Fruit fly (Drosophila melanogaster) whole organism, prepupa: ENCODE data around the gene CG31683.

Experiments
- Blimp-1 ChIP-seq: fragments of 200-800 bp; sonication (Bioruptor generic); optimal IDR thresholded peaks from 3 replicates; lab custom pipeline; 2017; ENCODE audit warnings: missing biosample characterization, missing genetic modification characterization, mild to moderate bottlenecking, moderate library complexity, missing genetic modification reagents
- CG10669 ChIP-seq: fragments of 200-800 bp; sonication (Bioruptor generic); optimal IDR thresholded peaks from 3 replicates; lab custom pipeline; 2018; ENCODE audit warnings: missing biosample characterization, mild to moderate bottlenecking, missing genetic modification characterization, moderate library complexity
- CG11294 ChIP-seq: fragments of 200-800 bp; sonication (Bioruptor generic); IDR thresholded peaks from 2 replicates; pipeline ENCODE4 v1.3.6; 2022; ENCODE audit warnings: missing biosample characterization, missing genetic modification characterization
- CG11762 ChIP-seq: fragments of 200-800 bp; sonication (Bioruptor generic); optimal IDR thresholded peaks from 3 replicates; lab custom pipeline; 2016; ENCODE audit warnings: missing biosample characterization, missing genetic modification characterization; ENCODE audit not compliant: insufficient read depth
- CG11902 ChIP-seq: fragments of 200-800 bp; sonication (Bioruptor generic); optimal IDR thresholded peaks from 3 replicates; lab custom pipeline; 2016; ENCODE audit warnings: missing biosample characterization, missing genetic modification characterization
- CG1621 ChIP-seq: fragments of 200-800 bp; sonication (Bioruptor generic); optimal IDR thresholded peaks from 3 replicates; lab custom pipeline; 2018; ENCODE audit warnings: missing biosample characterization, mild to moderate bottlenecking, missing genetic modification characterization
- CG16779 ChIP-seq: fragments of 200-800 bp; sonication (Bioruptor generic); optimal IDR thresholded peaks from 3 replicates; lab custom pipeline; 2017; ENCODE audit warnings: missing biosample characterization, mild to moderate bottlenecking, missing genetic modification characterization
- CG3032 ChIP-seq: fragments of 200-800 bp; optimal IDR thresholded peaks from 2 replicates; lab custom pipeline; 2019; ENCODE audit warnings: missing biosample characterization, mild to moderate bottlenecking, missing genetic modification characterization, moderate library complexity
- CG31627 ChIP-seq: fragments of 200-800 bp; sonication (Bioruptor generic); optimal IDR thresholded peaks from 3 replicates; lab custom pipeline; 2016; ENCODE audit warnings: missing biosample characterization, missing genetic modification characterization
- CG32006 ChIP-seq: fragments of 200-800 bp; sonication (Bioruptor generic); optimal IDR thresholded peaks from 3 replicates; lab custom pipeline; 2017; ENCODE audit warnings: missing biosample characterization, mild to moderate bottlenecking, missing genetic modification characterization
- CG4318 ChIP-seq: fragments of 200-800 bp; sonication (Bioruptor generic); optimal IDR thresholded peaks from 3 replicates; lab custom pipeline; 2017; ENCODE audit warnings: missing biosample characterization, mild to moderate bottlenecking, missing genetic modification characterization
- CG6163 ChIP-seq: fragments of 200-800 bp; sonication (Bioruptor generic); IDR thresholded peaks from 3 replicates; pipeline ENCODE4 v1.3.6; 2022; ENCODE audit warnings: missing biosample characterization, missing genetic modification characterization
- CG6276 ChIP-seq: fragments of 200-800 bp; sonication (Bioruptor generic); optimal IDR thresholded peaks from 2 replicates; lab custom pipeline; 2017; ENCODE audit warnings: missing biosample characterization, mild to moderate bottlenecking, missing genetic modification characterization
- CG6792 ChIP-seq: fragments of 200-800 bp; sonication (Bioruptor generic); optimal IDR thresholded peaks from 3 replicates; lab custom pipeline; 2016; ENCODE audit warnings: missing biosample characterization, missing genetic modification characterization
- CG6808 ChIP-seq: fragments of 200-800 bp; sonication (Bioruptor generic); optimal IDR thresholded peaks from 3 replicates; lab custom pipeline; 2017; ENCODE audit warnings: missing biosample characterization, missing genetic modification characterization, mild to moderate bottlenecking, moderate library complexity, missing genetic modification reagents
- CG6854 ChIP-seq: fragments of 200-800 bp; sonication (Bioruptor generic); optimal IDR thresholded peaks from 2 replicates; lab custom pipeline; 2017; ENCODE audit warnings: missing biosample characterization, mild to moderate bottlenecking, missing genetic modification characterization
- CG7368 ChIP-seq: fragments of 200-800 bp; sonication (Bioruptor generic); optimal IDR thresholded peaks from 3 replicates; lab custom pipeline; 2016; ENCODE audit warnings: missing biosample characterization, missing genetic modification characterization
- CG8119 ChIP-seq: fragments of 200-800 bp; sonication (Bioruptor generic); IDR thresholded peaks from 3 replicates; pipeline ENCODE4 v1.3.6; 2022; ENCODE audit warnings: missing biosample characterization, missing genetic modification characterization
- CG8319 ChIP-seq: fragments of 200-800 bp; sonication (Bioruptor generic); optimal IDR thresholded peaks from 3 replicates; lab custom pipeline; 2016; ENCODE audit warnings: missing biosample characterization, missing genetic modification characterization
- CG8632 ChIP-seq: fragments of 200-800 bp; sonication (Bioruptor generic); optimal IDR thresholded peaks from 3 replicates; lab custom pipeline; 2016; ENCODE audit warnings: missing biosample characterization, missing genetic modification characterization
- Eip75B ChIP-seq: fragments of 200-800 bp; sonication (Bioruptor generic); optimal IDR thresholded peaks from 3 replicates; lab custom pipeline; 2016; ENCODE audit warnings: missing biosample characterization, missing genetic modification characterization
- Eip93F ChIP-seq: fragments of 200-800 bp; sonication (Bioruptor generic); optimal IDR thresholded peaks from 2 replicates; lab custom pipeline; 2016; ENCODE audit warnings: missing biosample characterization, mild to moderate bottlenecking, missing genetic modification characterization
- Ets21C ChIP-seq: fragments of 200-800 bp; sonication (Bioruptor generic); optimal IDR thresholded peaks from 3 replicates; lab custom pipeline; 2016; ENCODE audit warnings: missing biosample characterization, missing genetic modification characterization
- Ets96B ChIP-seq: fragments of 200-800 bp; optimal IDR thresholded peaks from 2 replicates; lab custom pipeline; 2019; ENCODE audit warnings: missing biosample characterization, mild to moderate bottlenecking, missing genetic modification characterization, moderate library complexity
- Gug ChIP-seq: fragments of 200-800 bp; sonication (Bioruptor generic); IDR thresholded peaks from 2 replicates; pipeline ENCODE4 v1.3.6; 2022; ENCODE audit warnings: missing biosample characterization, missing genetic modification characterization
- Hr38 ChIP-seq: sonication (Bioruptor generic); optimal IDR thresholded peaks from 2 replicates; lab custom pipeline; 2016; ENCODE audit warnings: missing biosample characterization, missing genetic modification characterization
- Hr4 ChIP-seq: fragments of 200-800 bp; sonication (Bioruptor generic); optimal IDR thresholded peaks from 3 replicates; lab custom pipeline; 2016; ENCODE audit warnings: missing biosample characterization, missing genetic modification characterization
- Lpt ChIP-seq: fragments of 200-800 bp; sonication (Bioruptor generic); optimal IDR thresholded peaks from 3 replicates; lab custom pipeline; 2016; ENCODE audit warnings: missing biosample characterization, missing genetic modification characterization
- Met ChIP-seq: fragments of 200-800 bp; sonication (Bioruptor generic); optimal IDR thresholded peaks from 3 replicates; lab custom pipeline; 2016; ENCODE audit warnings: missing biosample characterization, missing genetic modification characterization
- OdsH ChIP-seq: fragments of 200-800 bp; sonication (Bioruptor generic); optimal IDR thresholded peaks from 3 replicates; lab custom pipeline; 2016; ENCODE audit warnings: missing biosample characterization, missing genetic modification characterization
- Smox ChIP-seq: fragments of 200-800 bp; sonication (Bioruptor generic); optimal IDR thresholded peaks from 3 replicates; lab custom pipeline; 2016; ENCODE audit warnings: missing biosample characterization, missing genetic modification characterization
- Sox102F ChIP-seq: fragments of 200-800 bp; sonication (Bioruptor generic); optimal IDR thresholded peaks from 2 replicates; lab custom pipeline; 2016; ENCODE audit warnings: missing biosample characterization, mild to moderate bottlenecking, missing genetic modification characterization
- Sox14 ChIP-seq: fragments of 200-800 bp; sonication (Bioruptor generic); optimal IDR thresholded peaks from 3 replicates; lab custom pipeline; 2016; ENCODE audit warnings: missing biosample characterization, missing genetic modification characterization
- Sox15 ChIP-seq: fragments of 200-800 bp; sonication (Bioruptor generic); optimal IDR thresholded peaks from 3 replicates; lab custom pipeline; 2016; ENCODE audit warnings: missing biosample characterization, missing genetic modification characterization
- achi ChIP-seq: fragments of 200-800 bp; sonication (Bioruptor generic); optimal IDR thresholded peaks from 3 replicates; lab custom pipeline; 2016; ENCODE audit warnings: missing biosample characterization, missing genetic modification characterization
- dsx ChIP-seq: fragments of 200-800 bp; optimal IDR thresholded peaks from 3 replicates; lab custom pipeline; 2019; ENCODE audit warnings: missing biosample characterization, mild to moderate bottlenecking, missing genetic modification characterization, moderate library complexity; ENCODE audit not compliant: poor library complexity, severe bottlenecking
- eg ChIP-seq: fragments of 200-800 bp; sonication (Bioruptor generic); IDR thresholded peaks from 3 replicates; pipeline ENCODE4 v1.3.6; 2022; ENCODE audit warnings: missing biosample characterization, missing genetic modification characterization
- esn ChIP-seq: fragments of 200-800 bp; sonication (Bioruptor generic); optimal IDR thresholded peaks from 2 replicates; lab custom pipeline; 2016; ENCODE audit warnings: missing biosample characterization, mild to moderate bottlenecking, missing genetic modification characterization, moderate library complexity
- fd59A ChIP-seq: fragments of 200-800 bp; sonication (Bioruptor generic); optimal IDR thresholded peaks from 2 replicates; lab custom pipeline; 2017; ENCODE audit warnings: missing biosample characterization, mild to moderate bottlenecking, missing genetic modification characterization, missing genetic modification reagents
- fkh ChIP-seq: fragments of 200-800 bp; sonication (Bioruptor generic); optimal IDR thresholded peaks from 3 replicates; lab custom pipeline; 2017; ENCODE audit warnings: missing biosample characterization, mild to moderate bottlenecking, missing genetic modification characterization, moderate library complexity
- net ChIP-seq: fragments of 200-800 bp; sonication (Bioruptor generic); optimal IDR thresholded peaks from 3 replicates; lab custom pipeline; 2016; ENCODE audit warnings: missing biosample characterization, missing genetic modification characterization
- pdm3 ChIP-seq: fragments of 200-800 bp; sonication (Bioruptor generic); optimal IDR thresholded peaks from 3 replicates; lab custom pipeline; 2016; ENCODE audit warnings: missing biosample characterization, missing genetic modification characterization
- spab ChIP-seq: fragments of 200-800 bp; sonication (Bioruptor generic); optimal IDR thresholded peaks from 2 replicates; lab custom pipeline; 2017; ENCODE audit warnings: missing biosample characterization, mild to moderate bottlenecking, missing genetic modification characterization, missing genetic modification reagents
- svp ChIP-seq: fragments of 200-800 bp; sonication (Bioruptor generic); peaks from one replicate; lab custom pipeline; 2016; ENCODE audit warnings: missing biosample characterization, missing genetic modification characterization
- vri ChIP-seq: fragments of 200-800 bp; sonication (Bioruptor generic); optimal IDR thresholded peaks from 3 replicates; lab custom pipeline; 2016; ENCODE audit warnings: missing biosample characterization, mild to moderate bottlenecking, missing genetic modification characterization

Gene CG31683

DNA sequence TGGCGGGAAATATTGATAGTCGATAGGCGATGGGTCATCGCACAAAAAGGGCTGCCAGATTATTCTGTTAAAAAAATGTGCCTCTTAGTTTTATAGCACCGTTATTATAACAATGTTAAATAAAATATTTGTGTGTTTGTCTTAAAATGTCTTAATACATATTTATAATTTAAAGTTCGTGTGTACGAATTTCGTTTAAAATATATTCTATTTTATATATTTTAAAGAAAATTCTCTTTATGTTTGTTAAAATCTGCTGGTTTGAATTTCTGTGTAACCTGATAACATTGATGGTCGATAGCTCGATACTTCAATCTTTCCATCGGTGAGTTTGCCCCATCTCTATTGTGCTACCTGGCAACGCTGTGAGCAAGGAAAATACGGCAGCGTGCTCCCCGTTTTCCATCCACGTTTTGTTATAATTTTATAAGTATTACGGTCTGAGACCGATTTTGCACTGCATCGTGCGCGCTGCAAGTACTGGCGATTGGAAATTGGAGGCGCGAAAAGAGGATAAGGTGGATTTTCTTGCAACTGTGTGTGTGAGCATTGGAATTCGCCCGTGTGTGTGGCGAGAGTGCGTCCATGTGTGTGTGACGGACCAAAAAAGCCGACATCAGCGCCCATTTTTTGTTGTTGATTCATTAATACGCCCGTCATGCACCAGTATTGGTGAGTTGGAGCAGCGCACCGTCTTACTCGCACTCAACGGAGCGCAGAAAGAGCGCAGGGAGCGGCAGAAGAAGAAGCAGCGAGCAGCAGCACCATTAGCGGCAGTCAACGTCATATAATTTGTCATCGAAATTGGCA lies 32.8 kb downstream of the CG31683 start, which contains the start of the genes CG10949 and Arpc2 (continued):
- peak; percentile 33 for TF ChIP-seq esn (GFP tag; lab: Kevin White, UChicago)
- no peak for TF ChIP-seq Sox15 (GFP tag; lab: Kevin White, UChicago)
- TF ChIP-seq spab (GFP tag; lab: Kevin White, UChicago) = no peak
- peak; percentile 55; the same call in 1 of the 2 replicates for TF ChIP-seq CG11294 (GFP tag; lab: Robert Waterston, UW)
- TF ChIP-seq Hr38 = no peak
- peak; percentile 8 for TF ChIP-seq Hr4
- TF ChIP-seq CG31627 = peak; percentile 5
- TF ChIP-seq svp (GFP tag; lab: Kevin White, UChicago) = no peak
- no peak for TF ChIP-seq CG6854 (GFP tag; lab: Kevin White, UChicago)
- peak; percentile 43 for TF ChIP-seq Ets96B (tag; lab: Kevin White, UChicago)
- no peak for TF ChIP-seq Ets21C (GFP tag; lab: Kevin White, UChicago)
- peak; percentile 71 for TF ChIP-seq CG32006 (GFP tag; lab: Kevin White, UChicago)
- TF ChIP-seq CG4318 (GFP tag; lab: Kevin White, UChicago) = peak; percentile 34
- TF ChIP-seq eg (GFP tag; lab: Robert Waterston, UW) = peak; percentile 58
- peak; percentile 20 for TF ChIP-seq Smox (GFP tag; lab: Kevin White, UChicago)
- no peak for TF ChIP-seq CG16779 (tag; lab: Kevin White, UChicago)
- TF ChIP-seq CG11902 (GFP tag; lab: Kevin White, UChicago) = no peak

DNA sequence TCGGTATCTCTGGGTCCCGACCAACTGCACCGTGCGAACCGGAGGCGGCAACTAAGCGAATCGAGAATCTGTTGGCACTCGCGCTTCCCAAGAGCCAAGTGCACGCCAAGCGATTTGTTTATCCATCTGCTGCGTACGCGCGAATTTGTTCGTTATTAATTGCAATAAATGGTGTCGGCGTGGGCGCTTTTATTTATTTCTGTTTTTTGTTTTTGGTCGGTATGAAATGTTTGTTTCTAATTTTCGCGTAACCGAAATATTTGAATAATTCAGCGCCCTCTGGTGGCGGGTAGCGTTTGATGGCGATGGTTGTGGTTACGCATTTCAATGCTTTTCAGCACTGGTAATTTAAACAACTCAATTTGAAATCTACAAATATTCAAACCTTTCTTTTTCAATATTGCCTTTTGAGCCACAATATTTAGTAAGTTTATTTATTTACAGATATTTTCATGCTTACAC lies 35.0 kb downstream of the CG31683 start, which contains the start of gene CG10947:
TSS of gene CG10947 (minus strand) at position 51 of the 462 bp plus-strand sequence.
- TF ChIP-seq achi (peak; percentile 20), vri (GFP tag; lab: Kevin White, UChicago) (no peak), CG11294 (GFP tag; lab: Robert Waterston, UW) (no peak), Hr4 (peak; percentile 41), CG11762 (no peak), OdsH (GFP tag; lab: Kevin White, UChicago) (peak; percentile 46), esn (GFP tag; lab: Kevin White, UChicago) (peak; percentile 62), Ets96B (tag; lab: Kevin White, UChicago) (no peak), pdm3 (peak; percentile 58), Sox102F (GFP tag; lab: Kevin White, UChicago) (peak; percentile 23), Eip75B (GFP tag; lab: Kevin White, UChicago) (peak; percentile 33), CG8319 (GFP tag; lab: Kevin White, UChicago) (peak; percentile 2), Gug (no peak), CG6792 (GFP tag; lab: Kevin White, UChicago) (peak; percentile 37), CG4318 (GFP tag; lab: Kevin White, UChicago) (no peak), Blimp-1 (no peak), CG32006 (GFP tag; lab: Kevin White, UChicago) (peak; percentile 27), CG6276 (GFP tag; lab: Kevin White, UChicago) (no peak), Eip93F (GFP tag; lab: Kevin White, UChicago) (no peak), Met (peak; percentile 47), fd59A (GFP tag; lab: Kevin White, UChicago) (no peak), spab (GFP tag; lab: Kevin White, UChicago) (no peak), CG31627 (peak; percentile 68), svp (GFP tag; lab: Kevin White, UChicago) (no peak), Sox14 (GFP tag; lab: Kevin White, UChicago) (peak; percentile 48), CG11902 (GFP tag; lab: Kevin White, UChicago) (no peak), Lpt (no peak), CG6163 (GFP tag; lab: Robert Waterston, UW) (peak; percentile 51; the same call in 1 of the 3 replicates), CG8632 (GFP tag; lab: Kevin White, UChicago) (no peak), CG3032 (tag; lab: Kevin White, UChicago) (peak; percentile 5), fkh (GFP tag; lab: Kevin White, UChicago) (peak; percentile 48), eg (GFP tag; lab: Robert Waterston, UW) (no peak), Sox15 (GFP tag; lab: Kevin White, UChicago) (peak; percentile 12), dsx (GFP tag; lab: Kevin White, UChicago) (no peak), net (GFP tag; lab: Kevin White, UChicago) (no peak), CG16779 (tag; lab: Kevin White, UChicago) (no peak), CG6808 (GFP tag; lab: Kevin White, UChicago) (no peak), CG10669 (GFP tag; lab: Kevin White, UChicago) (no peak), Hr38 (no peak), CG8119 (GFP tag; lab: Robert Waterston, UW) (no peak), CG7368 (GFP tag; lab: Kevin White, UChicago) (no peak), CG1621 (tag; lab: Kevin White, UChicago) (no peak)
